Worm (Caenorhabditis elegans): ENCODE measurements around the gene Y116A8C.40.

ce11 chrIV:17121058-17121773 is 29.6 kb downstream of the Y116A8C.40 start:
- TF ChIP-seq him-1 (tag; optimal IDR thresholded peaks at IDR 0.05), result no peak
- no peak for TF ChIP-seq dao-5 (tag; optimal IDR thresholded peaks at IDR 0.05)
